Worm (Caenorhabditis elegans) whole organism, L2 larva: ENCODE results near the gene twk-44.

ENCODE experiments used
- ama-1 ChIP-seq: fragments of 150-350 bp; optimal IDR thresholded peaks from 2 replicates; lab custom pipeline; 2018; ENCODE audit warnings: inconsistent platforms
- blmp-1 ChIP-seq: sonication (generic microtip); optimal IDR thresholded peaks from 2 replicates; lab custom pipeline; 2017; ENCODE audit warnings: missing genetic modification characterization, mild to moderate bottlenecking, missing compliant biosample characterization, antibody characterized with exemption, moderate library complexity; ENCODE audit not compliant: insufficient read depth
- ceh-16 ChIP-seq: fragments of 150-350 bp; optimal IDR thresholded peaks from 2 replicates; lab custom pipeline; 2014; ENCODE audit warnings: missing biosample characterization, missing genetic modification characterization
- lin-13 ChIP-seq: fragments of 150-350 bp; optimal IDR thresholded peaks from 2 replicates; lab custom pipeline; 2014; ENCODE audit warnings: missing biosample characterization, missing genetic modification reagents, missing genetic modification characterization
- mbf-1 ChIP-seq: sonication (generic microtip); optimal IDR thresholded peaks from 2 replicates; lab custom pipeline; 2017; ENCODE audit warnings: missing biosample characterization, missing genetic modification characterization
- nhr-12 ChIP-seq: fragments of 150-350 bp; optimal IDR thresholded peaks from 2 replicates; lab custom pipeline; 2014; ENCODE audit warnings: missing biosample characterization, missing genetic modification characterization
- sem-4 ChIP-seq: fragments of 150-350 bp; optimal IDR thresholded peaks from 2 replicates; lab custom pipeline; 2014; ENCODE audit warnings: missing biosample characterization, missing genetic modification reagents, missing genetic modification characterization
- unc-39 ChIP-seq: fragments of 150-350 bp; optimal IDR thresholded peaks from 2 replicates; lab custom pipeline; 2014; ENCODE audit warnings: missing biosample characterization, missing genetic modification characterization
- unc-62 ChIP-seq: fragments of 150-350 bp; optimal IDR thresholded peaks from 2 replicates; lab custom pipeline; 2014; ENCODE audit warnings: missing biosample characterization, missing genetic modification reagents, missing genetic modification characterization

ce11 chrX:11592539-11592938 is 34.4 kb downstream of the twk-44 start:
- no peak for TF ChIP-seq ceh-16 (tag; lab: Kevin White, UChicago)
- no peak for TF ChIP-seq blmp-1 (tag; lab: Kevin White, UChicago)
- TF ChIP-seq ama-1 (lab: Kevin White, UChicago), result no peak
- no peak for TF ChIP-seq mbf-1 (tag; lab: Kevin White, UChicago)
- TF ChIP-seq unc-39 (tag; lab: Kevin White, UChicago), result no peak
- TF ChIP-seq sem-4, result no peak
- no peak for TF ChIP-seq lin-13 (GFP tag; lab: Kevin White, UChicago)
- TF ChIP-seq nhr-12 (tag; lab: Kevin White, UChicago), result no peak
- no peak for TF ChIP-seq unc-62 (GFP tag; lab: Kevin White, UChicago)
